Fruit fly (Drosophila melanogaster): Measurements from ENCODE around the gene Tdh.

Gene Tdh

DNA sequence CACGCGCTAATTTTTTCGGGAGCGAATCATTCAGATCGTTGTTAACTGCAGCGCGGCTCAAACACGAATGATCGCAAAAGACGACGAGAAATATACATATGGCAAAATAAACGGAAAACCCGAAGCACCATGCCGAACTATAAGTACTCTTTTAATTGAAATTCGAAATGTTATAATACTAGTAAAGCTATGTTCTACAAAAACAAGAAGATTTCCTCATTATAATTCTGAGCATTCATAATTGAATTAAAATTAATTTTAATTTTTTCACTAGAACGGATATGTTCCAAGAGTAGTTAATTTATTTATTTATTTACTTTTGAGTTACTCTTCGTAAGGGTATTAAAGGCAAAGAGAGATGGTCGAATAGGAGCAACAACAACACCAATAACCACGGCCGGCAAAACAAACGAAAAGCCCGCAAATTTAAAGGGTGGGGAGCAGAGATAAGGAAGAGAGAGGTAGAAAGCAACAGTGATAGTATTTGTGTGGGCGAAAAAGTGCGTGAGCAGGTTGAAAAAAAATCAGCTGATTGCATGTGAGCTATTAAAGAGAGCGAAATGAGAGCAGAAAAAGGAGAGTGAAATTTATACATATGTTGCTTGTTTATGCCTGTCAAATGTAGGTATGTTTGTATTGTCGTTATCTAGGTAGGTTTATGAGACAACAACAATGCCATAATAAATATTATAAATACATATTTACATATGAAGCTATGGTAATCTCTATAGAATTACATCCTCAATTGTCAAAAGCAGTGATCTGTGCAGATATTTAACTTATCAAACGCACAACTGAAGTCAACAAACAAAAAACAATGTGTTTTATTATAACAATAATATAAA lies 26.9 kb downstream of the Tdh start (continued):
- TF ChIP-seq YL-1 (GFP tag; optimal IDR thresholded peaks at IDR 0.05) = no peak
- no peak for TF ChIP-seq p53 (GFP tag; optimal IDR thresholded peaks at IDR 0.05)
- TF ChIP-seq ind (GFP tag; optimal IDR thresholded peaks at IDR 0.05) = peak; percentile 67
- TF ChIP-seq CG15601 (tag; optimal IDR thresholded peaks at IDR 0.05) = peak; percentile 42
- TF ChIP-seq Antp (GFP tag; optimal IDR thresholded peaks at IDR 0.05) = no peak
- no peak for TF ChIP-seq HLH4C (GFP tag; IDR thresholded peaks at IDR 0.05; ENCODE audit: partially characterized antibody)
- no peak for TF ChIP-seq vnd (GFP tag; IDR thresholded peaks at IDR 0.05; ENCODE audit: partially characterized antibody)
- TF ChIP-seq H15 (GFP tag; IDR thresholded peaks at IDR 0.05) = peak; percentile 59; the same call in 2 of the 3 replicates
- TF ChIP-seq CG5245 (GFP tag; optimal IDR thresholded peaks at IDR 0.05) = peak; percentile 18
- peak; percentile 37; the same call in 1 of the 2 replicates for TF ChIP-seq CG10321 (GFP tag; IDR thresholded peaks at IDR 0.05)
- TF ChIP-seq CG6175 (GFP tag; IDR thresholded peaks at IDR 0.05) = no peak
- TF ChIP-seq pum (GFP tag; optimal IDR thresholded peaks at IDR 0.05) = no peak
- peak; percentile 18 for TF ChIP-seq CG5180 (GFP tag; optimal IDR thresholded peaks at IDR 0.05)
- no peak for TF ChIP-seq CG16813 (GFP tag; IDR thresholded peaks at IDR 0.05; ENCODE audit: partially characterized antibody)
- TF ChIP-seq CG31388 (GFP tag; optimal IDR thresholded peaks at IDR 0.05) = peak; percentile 24
- TF ChIP-seq Usf (GFP tag; optimal IDR thresholded peaks at IDR 0.05) = peak; percentile 42
- TF ChIP-seq CG9797 (GFP tag; optimal IDR thresholded peaks at IDR 0.05) = no peak
- peak; percentile 81 for TF ChIP-seq HLH3B (GFP tag; IDR thresholded peaks at IDR 0.05)
- no peak for TF ChIP-seq NC2α (GFP tag; optimal IDR thresholded peaks at IDR 0.05)
- peak; percentile 30 for TF ChIP-seq CG33557 (GFP tag; optimal IDR thresholded peaks at IDR 0.05)
- peak; percentile 66 for TF ChIP-seq seq (GFP tag; IDR thresholded peaks at IDR 0.05)
- TF ChIP-seq Taf1 (GFP tag; IDR thresholded peaks at IDR 0.05) = peak; percentile 56; the same call in 1 of the 2 replicates
- TF ChIP-seq onecut (GFP tag; IDR thresholded peaks at IDR 0.05) = peak; percentile 43
- TF ChIP-seq BEAF-32 (GFP tag; optimal IDR thresholded peaks at IDR 0.05) = no peak
- TF ChIP-seq CG34224 (GFP tag; IDR thresholded peaks at IDR 0.05; ENCODE audit: partially characterized antibody) = no peak
- TF ChIP-seq CG17802 (tag; optimal IDR thresholded peaks at IDR 0.05) = no peak
- TF ChIP-seq Dad (GFP tag; optimal IDR thresholded peaks at IDR 0.05) = peak; percentile 21
- TF ChIP-seq Side (GFP tag; optimal IDR thresholded peaks at IDR 0.05) = peak; percentile 8
- TF ChIP-seq ash1 (GFP tag; optimal IDR thresholded peaks at IDR 0.05) = no peak
- TF ChIP-seq chm (GFP tag; IDR thresholded peaks at IDR 0.05) = peak; percentile 38; the same call in 1 of the 2 replicates
- no peak for TF ChIP-seq CG17612 (GFP tag; IDR thresholded peaks at IDR 0.05)
- peak; percentile 6 for TF ChIP-seq fd102C (GFP tag; optimal IDR thresholded peaks at IDR 0.05)
- no peak for TF ChIP-seq sqz (GFP tag; optimal IDR thresholded peaks at IDR 0.05)
- TF ChIP-seq hb (GFP tag; IDR thresholded peaks at IDR 0.05; ENCODE audit: partially characterized antibody) = no peak
- no peak for TF ChIP-seq CG8290 (GFP tag; optimal IDR thresholded peaks at IDR 0.05)
- TF ChIP-seq CG8290 (tag; optimal IDR thresholded peaks at IDR 0.05) = peak in 1 of 2 experiments; percentile 48
- peak; percentile 83 for TF ChIP-seq sob (GFP tag; IDR thresholded peaks at IDR 0.05)
- TF ChIP-seq CG4404 (GFP tag; IDR thresholded peaks at IDR 0.05) = peak; percentile 50
- TF ChIP-seq CG12942 (GFP tag; optimal IDR thresholded peaks at IDR 0.05) = peak; percentile 45
- TF ChIP-seq trem (tag; optimal IDR thresholded peaks at IDR 0.05) = peak; percentile 9
- TF ChIP-seq CG3995 (GFP tag; optimal IDR thresholded peaks at IDR 0.05) = peak; percentile 38
- TF ChIP-seq kah (GFP tag; optimal IDR thresholded peaks at IDR 0.05) = no peak
- no peak for TF ChIP-seq Sin3A (optimal IDR thresholded peaks at IDR 0.05)
- no peak for TF ChIP-seq schlank (tag; optimal IDR thresholded peaks at IDR 0.05)
- no peak for TF ChIP-seq CG4282 (GFP tag; optimal IDR thresholded peaks at IDR 0.05)
- TF ChIP-seq slbo (GFP tag; IDR thresholded peaks at IDR 0.05) = peak; percentile 83
- TF ChIP-seq lab (GFP tag; optimal IDR thresholded peaks at IDR 0.05) = peak; percentile 85
- TF ChIP-seq CG6654 (GFP tag; optimal IDR thresholded peaks at IDR 0.05) = peak; percentile 10
- peak; percentile 77 for TF ChIP-seq CG10366 (GFP tag; IDR thresholded peaks at IDR 0.05)
- no peak for TF ChIP-seq gt (GFP tag; IDR thresholded peaks at IDR 0.05)
